Worm (Caenorhabditis elegans): ENCODE results near the gene M28.10.

M28.10 gene

ce11 chrII:10646901-10647566 lies at the start of gene M28.10:
TSS of gene M28.10 (plus strand) at chrII:10647516.
- TF ChIP-seq med-1 (GFP tag; optimal IDR thresholded peaks at IDR 0.05; ENCODE audit: insufficient read depth), result no peak
- no peak for TF ChIP-seq klf-2 (GFP tag; conservative IDR thresholded peaks at IDR 0.05)
- no peak for TF ChIP-seq cog-1 (tag; optimal IDR thresholded peaks at IDR 0.05)
- TF ChIP-seq T22C8.4 (GFP tag; IDR thresholded peaks at IDR 0.05), result no peak
- no peak for TF ChIP-seq ztf-29 (GFP tag; IDR thresholded peaks at IDR 0.05)
- no peak for TF ChIP-seq ztf-23 (GFP tag; IDR thresholded peaks at IDR 0.05)
- no peak for TF ChIP-seq tab-1 (GFP tag; IDR thresholded peaks at IDR 0.05)
- no peak for TF ChIP-seq ref-1 (GFP tag; conservative IDR thresholded peaks at IDR 0.05)
- no peak for TF ChIP-seq flt-1 (GFP tag; IDR thresholded peaks at IDR 0.05)

- TF ChIP-seq ztf-29 (GFP tag; IDR thresholded peaks at IDR 0.05), result no peak
- no peak for TF ChIP-seq med-1 (GFP tag; optimal IDR thresholded peaks at IDR 0.05; ENCODE audit: insufficient read depth)
- TF ChIP-seq tab-1 (GFP tag; IDR thresholded peaks at IDR 0.05), result no peak
- no peak for TF ChIP-seq ztf-23 (GFP tag; IDR thresholded peaks at IDR 0.05)
- no peak for TF ChIP-seq T22C8.4 (GFP tag; IDR thresholded peaks at IDR 0.05)
- TF ChIP-seq ref-1 (GFP tag; conservative IDR thresholded peaks at IDR 0.05), result no peak
- no peak for TF ChIP-seq klf-2 (GFP tag; conservative IDR thresholded peaks at IDR 0.05)
- TF ChIP-seq cog-1 (tag; optimal IDR thresholded peaks at IDR 0.05), result no peak
- no peak for TF ChIP-seq flt-1 (GFP tag; IDR thresholded peaks at IDR 0.05)
Observed at ce11 chrII:10598039-10598438, 49.3 kb upstream of the M28.10 start, which contains the start of gene C14A4.8. TSS of gene C14A4.8 (minus strand) at chrII:10598139.

- TF ChIP-seq ztf-23 (GFP tag; IDR thresholded peaks at IDR 0.05) (no peak), ztf-29 (GFP tag; IDR thresholded peaks at IDR 0.05) (no peak), klf-2 (GFP tag; conservative IDR thresholded peaks at IDR 0.05) (no peak), cog-1 (tag; optimal IDR thresholded peaks at IDR 0.05) (no peak), med-1 (GFP tag; optimal IDR thresholded peaks at IDR 0.05; ENCODE audit: insufficient read depth) (no peak), tab-1 (GFP tag; IDR thresholded peaks at IDR 0.05) (no peak), ref-1 (GFP tag; conservative IDR thresholded peaks at IDR 0.05) (no peak), T22C8.4 (GFP tag; IDR thresholded peaks at IDR 0.05) (no peak), flt-1 (GFP tag; IDR thresholded peaks at IDR 0.05) (no peak)
Observed at ce11 chrII:10598970-10599369, 48.3 kb upstream of the M28.10 start, which contains the start of gene C14A4.9. TSS of gene C14A4.9 (plus strand) at chrII:10599337.

ce11 chrII:10602184-10602583 lies 45.1 kb upstream of the M28.10 start, which contains the start of gene srv-2:
TSS of gene srv-2 (minus strand) at chrII:10602284.
- TF ChIP-seq tab-1 (GFP tag; IDR thresholded peaks at IDR 0.05), result no peak
- TF ChIP-seq ref-1 (GFP tag; conservative IDR thresholded peaks at IDR 0.05), result no peak

- no peak for TF ChIP-seq ztf-29 (GFP tag; IDR thresholded peaks at IDR 0.05)
- TF ChIP-seq T22C8.4 (GFP tag; IDR thresholded peaks at IDR 0.05), result no peak
- TF ChIP-seq klf-2 (GFP tag; conservative IDR thresholded peaks at IDR 0.05), result no peak
- no peak for TF ChIP-seq cog-1 (tag; optimal IDR thresholded peaks at IDR 0.05)
- no peak for TF ChIP-seq ref-1 (GFP tag; conservative IDR thresholded peaks at IDR 0.05)
- no peak for TF ChIP-seq ztf-23 (GFP tag; IDR thresholded peaks at IDR 0.05)
- no peak for TF ChIP-seq flt-1 (GFP tag; IDR thresholded peaks at IDR 0.05)
- TF ChIP-seq tab-1 (GFP tag; IDR thresholded peaks at IDR 0.05), result no peak
- no peak for TF ChIP-seq med-1 (GFP tag; optimal IDR thresholded peaks at IDR 0.05; ENCODE audit: insufficient read depth)
Observed at ce11 chrII:10603560-10603959, 43.8 kb upstream of the M28.10 start.

ce11 chrII:10605512-10605911 lies 41.8 kb upstream of the M28.10 start, which contains the start of gene taf-13:
TSS of gene taf-13 (minus strand) at chrII:10605612.
- no peak for TF ChIP-seq flt-1 (GFP tag; IDR thresholded peaks at IDR 0.05)
- TF ChIP-seq ref-1 (GFP tag; conservative IDR thresholded peaks at IDR 0.05), result no peak
- no peak for TF ChIP-seq ztf-29 (GFP tag; IDR thresholded peaks at IDR 0.05)
- TF ChIP-seq ztf-23 (GFP tag; IDR thresholded peaks at IDR 0.05), result no peak
- TF ChIP-seq tab-1 (GFP tag; IDR thresholded peaks at IDR 0.05), result no peak
- no peak for TF ChIP-seq klf-2 (GFP tag; conservative IDR thresholded peaks at IDR 0.05)
- TF ChIP-seq T22C8.4 (GFP tag; IDR thresholded peaks at IDR 0.05), result no peak
- TF ChIP-seq med-1 (GFP tag; optimal IDR thresholded peaks at IDR 0.05; ENCODE audit: insufficient read depth), result no peak
- no peak for TF ChIP-seq cog-1 (tag; optimal IDR thresholded peaks at IDR 0.05)

- TF ChIP-seq tab-1 (GFP tag; IDR thresholded peaks at IDR 0.05) (no peak), flt-1 (GFP tag; IDR thresholded peaks at IDR 0.05) (no peak), cog-1 (tag; optimal IDR thresholded peaks at IDR 0.05) (no peak), ztf-29 (GFP tag; IDR thresholded peaks at IDR 0.05) (no peak), ztf-23 (GFP tag; IDR thresholded peaks at IDR 0.05) (no peak), ref-1 (GFP tag; conservative IDR thresholded peaks at IDR 0.05) (no peak), T22C8.4 (GFP tag; IDR thresholded peaks at IDR 0.05) (no peak), klf-2 (GFP tag; conservative IDR thresholded peaks at IDR 0.05) (no peak), med-1 (GFP tag; optimal IDR thresholded peaks at IDR 0.05; ENCODE audit: insufficient read depth) (no peak)
Observed at ce11 chrII:10607238-10607961, 39.9 kb upstream of the M28.10 start, which contains the start of gene ccm-3. TSS of gene ccm-3 (minus strand) at chrII:10607275.

- TF ChIP-seq cog-1 (tag; optimal IDR thresholded peaks at IDR 0.05) (no peak), klf-2 (GFP tag; conservative IDR thresholded peaks at IDR 0.05) (no peak), ztf-23 (GFP tag; IDR thresholded peaks at IDR 0.05) (no peak), ref-1 (GFP tag; conservative IDR thresholded peaks at IDR 0.05) (no peak), med-1 (GFP tag; optimal IDR thresholded peaks at IDR 0.05; ENCODE audit: insufficient read depth) (no peak), ztf-29 (GFP tag; IDR thresholded peaks at IDR 0.05) (no peak), flt-1 (GFP tag; IDR thresholded peaks at IDR 0.05) (no peak), T22C8.4 (GFP tag; IDR thresholded peaks at IDR 0.05) (no peak), tab-1 (GFP tag; IDR thresholded peaks at IDR 0.05) (no peak)
Observed at ce11 chrII:10608821-10609220, 38.5 kb upstream of the M28.10 start.

- TF ChIP-seq ztf-23 (GFP tag; IDR thresholded peaks at IDR 0.05), result no peak
- TF ChIP-seq tab-1 (GFP tag; IDR thresholded peaks at IDR 0.05), result no peak
- no peak for TF ChIP-seq flt-1 (GFP tag; IDR thresholded peaks at IDR 0.05)
- TF ChIP-seq klf-2 (GFP tag; conservative IDR thresholded peaks at IDR 0.05), result no peak
- no peak for TF ChIP-seq T22C8.4 (GFP tag; IDR thresholded peaks at IDR 0.05)
- TF ChIP-seq med-1 (GFP tag; optimal IDR thresholded peaks at IDR 0.05; ENCODE audit: insufficient read depth), result no peak
- no peak for TF ChIP-seq ztf-29 (GFP tag; IDR thresholded peaks at IDR 0.05)
- no peak for TF ChIP-seq cog-1 (tag; optimal IDR thresholded peaks at IDR 0.05)
- no peak for TF ChIP-seq ref-1 (GFP tag; conservative IDR thresholded peaks at IDR 0.05)
Observed at ce11 chrII:10612743-10613142, 34.6 kb upstream of the M28.10 start, which contains the start of gene C14A4.12. TSS of gene C14A4.12 (plus strand) at chrII:10613043.
